Worm (Caenorhabditis elegans): Measurements from ENCODE around the gene T10D4.14.

ce11 chrII:3118907-3119382, 32.6 kb downstream of the T10D4.14 start, which contains the start of gene T10D4.6:
- TF ChIP-seq rnt-1 (tag; optimal IDR thresholded peaks at IDR 0.05) (peak; percentile 22), nhr-12 (tag; optimal IDR thresholded peaks at IDR 0.05) (no peak), nhr-76 (tag; optimal IDR thresholded peaks at IDR 0.05) (no peak), C34B4.2 (tag; optimal IDR thresholded peaks at IDR 0.05) (no peak), mdl-1 (tag; optimal IDR thresholded peaks at IDR 0.05) (no peak), vab-15 (tag; optimal IDR thresholded peaks at IDR 0.05) (no peak), nhr-77 (tag; optimal IDR thresholded peaks at IDR 0.05) (no peak), nhr-237 (tag; optimal IDR thresholded peaks at IDR 0.05) (no peak)
